Fruit fly (Drosophila melanogaster) whole organism, wandering third instar larva: ENCODE measurements around the gene RabX6.

Experiments
- CG32264 ChIP-seq: fragments of 200-800 bp; sonication (Bioruptor generic); optimal IDR thresholded peaks from 2 replicates; lab custom pipeline; 2016; ENCODE audit warnings: missing biosample characterization, missing genetic modification characterization
- CG9705 ChIP-seq: fragments of 200-800 bp; sonication (Bioruptor generic); optimal IDR thresholded peaks from 2 replicates; lab custom pipeline; 2018; ENCODE audit warnings: missing biosample characterization, mild to moderate bottlenecking, missing genetic modification characterization
- CrebA ChIP-seq: fragments of 200-800 bp; sonication (Bioruptor generic); optimal IDR thresholded peaks from 2 replicates; lab custom pipeline; 2016; ENCODE audit warnings: missing biosample characterization, mild to moderate bottlenecking, missing genetic modification characterization, borderline replicate concordance
- Dfd ChIP-seq: fragments of >200 bp; optimal IDR thresholded peaks from 2 replicates; lab custom pipeline; 2017; ENCODE audit warnings: missing biosample characterization, missing genetic modification characterization
- GATAd ChIP-seq: sonication (Bioruptor generic); optimal IDR thresholded peaks from 2 replicates; lab custom pipeline; 2016; ENCODE audit warnings: missing biosample characterization, missing genetic modification characterization
- Hnf4 ChIP-seq: fragments of 200-800 bp; sonication (Bioruptor generic); optimal IDR thresholded peaks from 2 replicates; lab custom pipeline; 2016; ENCODE audit warnings: missing biosample characterization, mild to moderate bottlenecking, missing genetic modification characterization
- Hr78 ChIP-seq: fragments of >200 bp; optimal IDR thresholded peaks from 2 replicates; lab custom pipeline; 2017; ENCODE audit warnings: missing biosample characterization, missing genetic modification characterization
- Jra ChIP-seq: sonication (Bioruptor generic); optimal IDR thresholded peaks from 2 replicates; lab custom pipeline; 2016; ENCODE audit warnings: missing biosample characterization, missing genetic modification characterization
- Mio ChIP-seq: sonication (Bioruptor generic); optimal IDR thresholded peaks from 2 replicates; lab custom pipeline; 2016; ENCODE audit warnings: missing biosample characterization, missing genetic modification characterization
- OdsH ChIP-seq: fragments of 200-800 bp; sonication (Bioruptor generic); optimal IDR thresholded peaks from 2 replicates; lab custom pipeline; 2016; ENCODE audit warnings: missing biosample characterization, mild to moderate bottlenecking, missing genetic modification characterization
- Sp1 ChIP-seq: fragments of 200-800 bp; sonication (Bioruptor generic); optimal IDR thresholded peaks from 3 replicates; lab custom pipeline; 2019; ENCODE audit warnings: missing biosample characterization, mild to moderate bottlenecking, missing genetic modification characterization, moderate library complexity
- Vsx2 ChIP-seq: fragments of 200-300, 225-300 bp; sonication (Bioruptor generic); optimal IDR thresholded peaks from 2 replicates; lab custom pipeline; 2018; ENCODE audit warnings: missing biosample characterization, missing genetic modification characterization; ENCODE audit not compliant: partially characterized antibody
- br ChIP-seq: fragments of 200-800 bp; sonication (Bioruptor generic); optimal IDR thresholded peaks from 2 replicates; lab custom pipeline; 2016; ENCODE audit warnings: missing biosample characterization, missing genetic modification characterization
- brk ChIP-seq: fragments of 200-800 bp; sonication (Bioruptor generic); optimal IDR thresholded peaks from 2 replicates; lab custom pipeline; 2016; ENCODE audit warnings: missing biosample characterization, mild to moderate bottlenecking, missing genetic modification characterization
- dl ChIP-seq, 2 experiments: fragments of 175-275, 200-275 bp in 1 of 2; fragments of 200-275 bp in 1 of 2; sonication (Bioruptor generic); optimal IDR thresholded peaks; lab custom pipeline; 2018; ENCODE audit warnings: mild to moderate bottlenecking in 2 of 2, missing biosample characterization in 2 of 2, missing genetic modification characterization in 2 of 2, moderate library complexity in 2 of 2; ENCODE audit not compliant: partially characterized antibody in 2 of 2, insufficient read depth in 1 of 2
- dmrt93B ChIP-seq: fragments of 200-800 bp; sonication (Bioruptor generic); optimal IDR thresholded peaks from 2 replicates; lab custom pipeline; 2018; ENCODE audit warnings: missing biosample characterization, mild to moderate bottlenecking, missing genetic modification characterization
- dsf ChIP-seq: sonication (Bioruptor generic); optimal IDR thresholded peaks from 2 replicates; lab custom pipeline; 2016; ENCODE audit warnings: missing biosample characterization, missing genetic modification characterization, borderline replicate concordance
- foxo ChIP-seq, 2 experiments: fragments of 200-800 bp; sonication (Bioruptor generic); optimal IDR thresholded peaks; 2 replicates in 1 of 2; 3 replicates in 1 of 2; lab custom pipeline; 2016 to 2017; ENCODE audit warnings: missing biosample characterization in 2 of 2, missing genetic modification characterization in 2 of 2
- fru ChIP-seq: fragments of 200-800 bp; sonication (Bioruptor generic); optimal IDR thresholded peaks from 3 replicates; lab custom pipeline; 2016; ENCODE audit warnings: missing biosample characterization, mild to moderate bottlenecking, missing genetic modification characterization
- h ChIP-seq: fragments of 200-800 bp; sonication (Bioruptor generic); optimal IDR thresholded peaks from 3 replicates; lab custom pipeline; 2016; ENCODE audit warnings: missing biosample characterization, mild to moderate bottlenecking, missing genetic modification characterization
- jim ChIP-seq: fragments of 175-275, 200-325 bp; sonication (Bioruptor generic); optimal IDR thresholded peaks from 2 replicates; lab custom pipeline; 2016; ENCODE audit warnings: missing biosample characterization, mild to moderate bottlenecking, missing genetic modification characterization
- lola ChIP-seq: fragments of >200 bp; optimal IDR thresholded peaks from 2 replicates; lab custom pipeline; 2017; ENCODE audit warnings: missing biosample characterization, missing genetic modification characterization
- pan ChIP-seq: fragments of >200 bp; optimal IDR thresholded peaks from 2 replicates; lab custom pipeline; 2017
- psq ChIP-seq: fragments of 200-800 bp; sonication (Bioruptor generic); optimal IDR thresholded peaks from 3 replicates; lab custom pipeline; 2017; ENCODE audit warnings: missing biosample characterization, mild to moderate bottlenecking, missing genetic modification characterization, moderate library complexity
- sage ChIP-seq: fragments of 200-800 bp; sonication (Bioruptor generic); optimal IDR thresholded peaks from 2 replicates; lab custom pipeline; 2016; ENCODE audit warnings: missing biosample characterization, mild to moderate bottlenecking, missing genetic modification characterization
- sv ChIP-seq: fragments of 200-800 bp; sonication (Bioruptor generic); optimal IDR thresholded peaks from 3 replicates; lab custom pipeline; 2016; ENCODE audit warnings: missing biosample characterization, missing genetic modification characterization
- tai ChIP-seq: sonication (Bioruptor generic); optimal IDR thresholded peaks from 2 replicates; lab custom pipeline; 2016; ENCODE audit warnings: missing biosample characterization, missing genetic modification characterization
- woc ChIP-seq: sonication (Bioruptor generic); optimal IDR thresholded peaks from 2 replicates; lab custom pipeline; 2016; ENCODE audit warnings: missing biosample characterization, mild to moderate bottlenecking, missing genetic modification characterization

RabX6 gene

DNA sequence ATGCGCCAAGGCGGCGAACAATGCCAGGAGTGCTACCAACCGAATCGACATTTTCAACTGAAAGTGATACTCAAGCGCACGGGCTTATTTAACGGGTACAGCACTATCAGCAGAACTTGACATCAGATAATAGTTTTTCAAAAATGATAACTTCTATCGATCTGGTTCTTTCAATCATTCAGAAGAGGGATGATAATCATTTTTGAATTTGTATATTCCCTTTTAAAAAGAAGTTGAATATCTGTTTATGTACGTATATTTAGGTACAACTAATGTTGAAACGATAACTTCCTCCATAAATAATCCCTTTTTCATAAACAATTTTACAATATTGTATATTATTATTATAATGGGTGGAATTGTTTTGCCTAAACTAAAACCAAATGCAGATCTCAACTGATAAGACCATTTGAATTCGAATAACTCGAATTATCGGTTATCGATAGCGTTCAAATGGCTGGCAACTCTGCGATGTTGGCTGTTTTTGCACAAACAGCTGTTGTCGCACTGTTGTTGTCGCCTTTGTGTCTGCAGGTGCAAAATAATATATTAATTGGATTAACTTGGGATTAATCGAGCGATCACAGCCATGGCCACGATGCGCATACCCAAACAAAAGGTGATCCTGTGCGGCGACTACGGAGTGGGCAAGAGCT, at the start of gene RabX6, which contains the start of gene CG32483:
Gene RabX6 (plus strand): TSS at position 487 of the 656 bp plus-strand sequence.
Gene CG32483 (minus strand): TSS at position 51 of the 656 bp plus-strand sequence.
- TF ChIP-seq fru (no peak), woc (GFP tag; lab: Kevin White, UChicago) (no peak), dl (GFP tag; optimal IDR thresholded peaks at IDR 0.05; lab: Kevin White, UChicago; ENCODE audit: insufficient read depth in 1 of 2, partially characterized antibody in 2 of 2) (no peak), Dfd (GFP tag; lab: Kevin White, UChicago) (no peak), Sp1 (no peak), OdsH (GFP tag; lab: Kevin White, UChicago) (no peak), Jra (GFP tag; lab: Kevin White, UChicago) (no peak), psq (GFP tag; lab: Kevin White, UChicago) (no peak), dmrt93B (GFP tag; lab: Kevin White, UChicago) (no peak), CG32264 (no peak), tai (no peak), Vsx2 (no peak)

dm6 chr3L:641436-641835, 48.9 kb upstream of the RabX6 start:
- no peak for TF ChIP-seq CG9705 (GFP tag; lab: Kevin White, UChicago)
- no peak for TF ChIP-seq CG32264
- no peak for TF ChIP-seq GATAd (GFP tag; lab: Kevin White, UChicago)
- TF ChIP-seq sv (GFP tag; lab: Kevin White, UChicago) = no peak
- TF ChIP-seq CrebA (GFP tag; lab: Kevin White, UChicago) = no peak
- no peak for TF ChIP-seq brk (GFP tag; lab: Kevin White, UChicago)
- TF ChIP-seq dmrt93B (GFP tag; lab: Kevin White, UChicago) = no peak
- no peak for TF ChIP-seq Mio (GFP tag; lab: Kevin White, UChicago)
- TF ChIP-seq foxo (GFP tag; optimal IDR thresholded peaks at IDR 0.05; lab: Kevin White, UChicago) = no peak
- TF ChIP-seq sage (GFP tag; lab: Kevin White, UChicago) = no peak
- TF ChIP-seq h (GFP tag; lab: Kevin White, UChicago) = no peak
- no peak for TF ChIP-seq dl (GFP tag; optimal IDR thresholded peaks at IDR 0.05; lab: Kevin White, UChicago; ENCODE audit: insufficient read depth in 1 of 2, partially characterized antibody in 2 of 2)
- TF ChIP-seq OdsH (GFP tag; lab: Kevin White, UChicago) = no peak
- no peak for TF ChIP-seq Hr78
- TF ChIP-seq lola (GFP tag; lab: Kevin White, UChicago) = no peak
- TF ChIP-seq Sp1 = no peak
- TF ChIP-seq pan (lab: Kevin White, UChicago) = no peak

dm6 chr3L:642146-642864, 48.0 kb upstream of the RabX6 start:
- TF ChIP-seq CG32264 (no peak), sv (GFP tag; lab: Kevin White, UChicago) (peak; percentile 18)

DNA sequence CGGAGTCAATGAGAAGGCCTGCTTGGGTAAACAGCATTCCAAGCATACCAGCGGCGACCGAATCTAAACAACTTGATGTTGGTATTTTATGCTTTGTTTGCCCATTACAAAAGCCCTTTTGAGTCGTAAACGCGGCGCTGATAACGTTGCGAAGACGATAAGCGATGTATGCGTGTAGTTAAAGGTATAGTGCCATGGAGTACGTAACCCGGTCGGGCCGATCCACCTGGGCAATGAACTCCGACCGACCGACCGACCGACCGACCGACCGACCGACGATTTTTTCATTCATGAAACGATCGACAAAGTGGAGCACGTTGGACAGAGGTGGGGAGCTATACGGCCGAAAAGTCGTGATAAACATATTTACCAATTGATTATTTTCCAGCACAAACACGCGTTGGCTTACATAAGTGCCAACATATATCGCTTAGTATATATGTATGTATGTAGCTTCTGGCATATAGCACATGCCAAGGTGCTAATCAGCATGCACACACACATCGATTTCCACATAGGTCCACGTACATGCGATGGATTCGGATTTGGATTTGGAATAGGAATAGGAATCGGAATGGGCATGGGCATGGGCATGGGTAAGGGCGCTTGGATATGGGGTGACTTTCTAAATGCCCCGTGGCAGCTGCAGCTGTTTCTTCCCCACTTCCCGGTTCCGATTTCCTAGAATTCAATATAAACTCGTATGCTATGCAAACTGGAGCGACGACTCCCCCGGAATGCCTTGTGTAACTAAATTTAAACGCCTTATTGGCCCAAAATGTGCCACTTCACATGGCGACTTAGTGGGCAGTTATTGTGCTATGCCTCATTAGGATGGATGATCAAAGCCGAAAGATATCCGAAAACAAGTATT, 47.2 kb upstream of the RabX6 start:
- TF ChIP-seq Mio (GFP tag; lab: Kevin White, UChicago) (no peak), foxo (GFP tag; optimal IDR thresholded peaks at IDR 0.05; lab: Kevin White, UChicago) (no peak), tai (no peak), CrebA (GFP tag; lab: Kevin White, UChicago) (no peak), dl (GFP tag; optimal IDR thresholded peaks at IDR 0.05; lab: Kevin White, UChicago; ENCODE audit: insufficient read depth in 1 of 2, partially characterized antibody in 2 of 2) (no peak), fru (no peak), GATAd (GFP tag; lab: Kevin White, UChicago) (no peak), br (GFP tag; lab: Kevin White, UChicago) (no peak), h (GFP tag; lab: Kevin White, UChicago) (no peak), jim (GFP tag; lab: Kevin White, UChicago) (no peak), CG9705 (GFP tag; lab: Kevin White, UChicago) (no peak), OdsH (GFP tag; lab: Kevin White, UChicago) (no peak), dsf (GFP tag; lab: Kevin White, UChicago) (no peak), dmrt93B (GFP tag; lab: Kevin White, UChicago) (no peak), lola (GFP tag; lab: Kevin White, UChicago) (no peak), Hnf4 (no peak)
- TF ChIP-seq, all 38 proteins: peak for 0
